Fruit fly (Drosophila melanogaster) whole organism, wandering third instar larva: ENCODE results near the gene Moe.

ENCODE experiments used
- Abd-B ChIP-seq: fragments of >200 bp; optimal IDR thresholded peaks from 2 replicates; lab custom pipeline; 2017; ENCODE audit warnings: missing biosample characterization, missing genetic modification characterization
- CG9705 ChIP-seq: fragments of 200-800 bp; sonication (Bioruptor generic); optimal IDR thresholded peaks from 2 replicates; lab custom pipeline; 2018; ENCODE audit warnings: missing biosample characterization, mild to moderate bottlenecking, missing genetic modification characterization
- Dfd ChIP-seq: fragments of >200 bp; optimal IDR thresholded peaks from 2 replicates; lab custom pipeline; 2017; ENCODE audit warnings: missing biosample characterization, missing genetic modification characterization
- Dif ChIP-seq: fragments of 200-275, 200-300 bp; sonication (Bioruptor generic); optimal IDR thresholded peaks from 2 replicates; lab custom pipeline; 2018; ENCODE audit warnings: missing biosample characterization, missing genetic modification characterization; ENCODE audit not compliant: partially characterized antibody
- GATAd ChIP-seq: sonication (Bioruptor generic); optimal IDR thresholded peaks from 2 replicates; lab custom pipeline; 2016; ENCODE audit warnings: missing biosample characterization, missing genetic modification characterization
- HLH106 ChIP-seq: fragments of 200-800 bp; optimal IDR thresholded peaks from 3 replicates; lab custom pipeline; 2019; ENCODE audit warnings: missing biosample characterization, mild to moderate bottlenecking, missing genetic modification characterization, moderate library complexity
- Hnf4 ChIP-seq: fragments of 200-800 bp; sonication (Bioruptor generic); optimal IDR thresholded peaks from 2 replicates; lab custom pipeline; 2016; ENCODE audit warnings: missing biosample characterization, mild to moderate bottlenecking, missing genetic modification characterization
- Hr78 ChIP-seq: fragments of >200 bp; optimal IDR thresholded peaks from 2 replicates; lab custom pipeline; 2017; ENCODE audit warnings: missing biosample characterization, missing genetic modification characterization
- Hr83 ChIP-seq: fragments of 200-300 bp; sonication (Bioruptor generic); optimal IDR thresholded peaks from 2 replicates; lab custom pipeline; 2016; ENCODE audit warnings: missing biosample characterization, mild to moderate bottlenecking, missing genetic modification characterization, moderate library complexity; ENCODE audit not compliant: poor library complexity, severe bottlenecking
- Jra ChIP-seq: sonication (Bioruptor generic); optimal IDR thresholded peaks from 2 replicates; lab custom pipeline; 2016; ENCODE audit warnings: missing biosample characterization, missing genetic modification characterization
- Mio ChIP-seq: sonication (Bioruptor generic); optimal IDR thresholded peaks from 2 replicates; lab custom pipeline; 2016; ENCODE audit warnings: missing biosample characterization, missing genetic modification characterization
- N ChIP-seq: fragments of >200 bp; optimal IDR thresholded peaks from 2 replicates; lab custom pipeline; 2018; ENCODE audit warnings: missing biosample characterization, missing external identifiers, missing genetic modification characterization
- OdsH ChIP-seq: fragments of 200-800 bp; sonication (Bioruptor generic); optimal IDR thresholded peaks from 2 replicates; lab custom pipeline; 2016; ENCODE audit warnings: missing biosample characterization, mild to moderate bottlenecking, missing genetic modification characterization
- Sp1 ChIP-seq: fragments of 200-800 bp; sonication (Bioruptor generic); optimal IDR thresholded peaks from 3 replicates; lab custom pipeline; 2019; ENCODE audit warnings: missing biosample characterization, mild to moderate bottlenecking, missing genetic modification characterization, moderate library complexity
- Vsx2 ChIP-seq: fragments of 200-300, 225-300 bp; sonication (Bioruptor generic); optimal IDR thresholded peaks from 2 replicates; lab custom pipeline; 2018; ENCODE audit warnings: missing biosample characterization, missing genetic modification characterization; ENCODE audit not compliant: partially characterized antibody
- br ChIP-seq: fragments of 200-800 bp; sonication (Bioruptor generic); optimal IDR thresholded peaks from 2 replicates; lab custom pipeline; 2016; ENCODE audit warnings: missing biosample characterization, missing genetic modification characterization
- brk ChIP-seq: fragments of 200-800 bp; sonication (Bioruptor generic); optimal IDR thresholded peaks from 2 replicates; lab custom pipeline; 2016; ENCODE audit warnings: missing biosample characterization, mild to moderate bottlenecking, missing genetic modification characterization
- dl ChIP-seq, 2 experiments: fragments of 175-275, 200-275 bp in 1 of 2; fragments of 200-275 bp in 1 of 2; sonication (Bioruptor generic); optimal IDR thresholded peaks; lab custom pipeline; 2018; ENCODE audit warnings: mild to moderate bottlenecking in 2 of 2, missing biosample characterization in 2 of 2, missing genetic modification characterization in 2 of 2, moderate library complexity in 2 of 2; ENCODE audit not compliant: partially characterized antibody in 2 of 2, insufficient read depth in 1 of 2
- dmrt93B ChIP-seq: fragments of 200-800 bp; sonication (Bioruptor generic); optimal IDR thresholded peaks from 2 replicates; lab custom pipeline; 2018; ENCODE audit warnings: missing biosample characterization, mild to moderate bottlenecking, missing genetic modification characterization
- dsf ChIP-seq: sonication (Bioruptor generic); optimal IDR thresholded peaks from 2 replicates; lab custom pipeline; 2016; ENCODE audit warnings: missing biosample characterization, missing genetic modification characterization, borderline replicate concordance
- ey ChIP-seq: fragments of 200-800 bp; sonication (Bioruptor generic); optimal IDR thresholded peaks from 2 replicates; lab custom pipeline; 2016; ENCODE audit warnings: missing biosample characterization, missing genetic modification characterization
- foxo ChIP-seq, 2 experiments: fragments of 200-800 bp; sonication (Bioruptor generic); optimal IDR thresholded peaks; 2 replicates in 1 of 2; 3 replicates in 1 of 2; lab custom pipeline; 2016 to 2017; ENCODE audit warnings: missing biosample characterization in 2 of 2, missing genetic modification characterization in 2 of 2
- fru ChIP-seq: fragments of 200-800 bp; sonication (Bioruptor generic); optimal IDR thresholded peaks from 3 replicates; lab custom pipeline; 2016; ENCODE audit warnings: missing biosample characterization, mild to moderate bottlenecking, missing genetic modification characterization
- h ChIP-seq: fragments of 200-800 bp; sonication (Bioruptor generic); optimal IDR thresholded peaks from 3 replicates; lab custom pipeline; 2016; ENCODE audit warnings: missing biosample characterization, mild to moderate bottlenecking, missing genetic modification characterization
- lola ChIP-seq: fragments of >200 bp; optimal IDR thresholded peaks from 2 replicates; lab custom pipeline; 2017; ENCODE audit warnings: missing biosample characterization, missing genetic modification characterization
- pan ChIP-seq: fragments of >200 bp; optimal IDR thresholded peaks from 2 replicates; lab custom pipeline; 2017
- psq ChIP-seq: fragments of 200-800 bp; sonication (Bioruptor generic); optimal IDR thresholded peaks from 3 replicates; lab custom pipeline; 2017; ENCODE audit warnings: missing biosample characterization, mild to moderate bottlenecking, missing genetic modification characterization, moderate library complexity
- rgr ChIP-seq: fragments of 200-800 bp; sonication (Bioruptor generic); optimal IDR thresholded peaks from 3 replicates; lab custom pipeline; 2016; ENCODE audit warnings: missing biosample characterization, mild to moderate bottlenecking, missing genetic modification characterization
- sage ChIP-seq: fragments of 200-800 bp; sonication (Bioruptor generic); optimal IDR thresholded peaks from 2 replicates; lab custom pipeline; 2016; ENCODE audit warnings: missing biosample characterization, mild to moderate bottlenecking, missing genetic modification characterization
- sv ChIP-seq: fragments of 200-800 bp; sonication (Bioruptor generic); optimal IDR thresholded peaks from 3 replicates; lab custom pipeline; 2016; ENCODE audit warnings: missing biosample characterization, missing genetic modification characterization
- tai ChIP-seq: sonication (Bioruptor generic); optimal IDR thresholded peaks from 2 replicates; lab custom pipeline; 2016; ENCODE audit warnings: missing biosample characterization, missing genetic modification characterization
- usp ChIP-seq: fragments of >200 bp; optimal IDR thresholded peaks from 2 replicates; lab custom pipeline; 2017; ENCODE audit warnings: missing biosample characterization, missing genetic modification characterization
- woc ChIP-seq: sonication (Bioruptor generic); optimal IDR thresholded peaks from 2 replicates; lab custom pipeline; 2016; ENCODE audit warnings: missing biosample characterization, mild to moderate bottlenecking, missing genetic modification characterization

Moe gene

DNA sequence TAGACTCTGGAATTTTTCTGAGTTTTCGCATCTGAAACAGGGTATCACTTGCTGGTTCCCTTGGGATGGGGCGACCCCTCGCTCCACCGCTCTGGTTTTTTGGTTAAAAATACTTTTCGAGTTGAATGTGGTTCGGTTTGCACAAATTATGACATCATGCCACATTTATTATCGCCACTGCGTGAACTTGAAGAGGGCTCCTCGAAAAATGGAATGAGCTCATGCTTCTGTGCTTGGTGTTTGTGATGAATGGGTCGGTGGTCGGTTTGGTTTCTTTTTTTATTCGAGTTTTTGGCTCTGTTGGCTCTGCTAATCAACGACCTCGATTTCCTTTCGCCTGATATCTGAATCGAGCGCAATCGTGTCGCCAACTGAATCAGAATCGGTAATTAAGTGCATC is 16.4 kb downstream of the Moe start:
- no peak for TF ChIP-seq dl (GFP tag; optimal IDR thresholded peaks at IDR 0.05; lab: Kevin White, UChicago; ENCODE audit: insufficient read depth in 1 of 2, partially characterized antibody in 2 of 2)

DNA sequence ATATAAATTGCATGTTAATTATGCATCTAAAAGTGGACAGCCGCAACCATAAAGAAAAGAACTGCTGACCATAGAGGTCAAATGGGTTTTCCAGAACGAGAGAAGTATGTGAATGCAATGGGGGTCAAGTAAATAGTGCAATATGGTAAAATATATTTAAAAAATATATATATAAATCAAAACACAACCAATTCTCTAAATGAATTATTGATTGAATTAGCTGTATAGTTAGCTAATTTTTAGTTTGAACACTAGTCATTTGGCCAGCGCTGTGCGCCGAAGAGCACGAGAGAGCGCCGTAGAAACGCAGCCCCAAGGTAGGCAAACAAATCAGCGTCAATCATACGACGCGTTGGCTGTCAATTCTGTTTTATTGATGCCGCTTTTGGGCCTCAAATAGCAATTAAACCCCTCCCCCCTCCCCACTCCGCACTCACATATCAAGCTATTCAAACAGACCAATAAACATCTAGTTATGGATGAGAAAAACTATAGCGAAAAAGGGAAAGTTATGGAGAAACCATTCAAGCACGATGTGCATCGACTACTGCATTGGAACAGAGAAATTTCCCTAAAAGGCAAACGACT is 19.1 kb downstream of the Moe start:
- TF ChIP-seq lola (no peak), Mio (no peak), N (GFP tag; lab: Kevin White, UChicago) (no peak), h (GFP tag; lab: Kevin White, UChicago) (peak; percentile 29), sv (peak; percentile 7), OdsH (GFP tag; lab: Kevin White, UChicago) (peak; percentile 10), rgr (peak; percentile 63), dl (GFP tag; optimal IDR thresholded peaks at IDR 0.05; lab: Kevin White, UChicago; ENCODE audit: insufficient read depth in 1 of 2, partially characterized antibody in 2 of 2) (no peak), foxo (GFP tag; optimal IDR thresholded peaks at IDR 0.05; lab: Kevin White, UChicago) (peak in 1 of 2 experiments; percentile 54), ey (GFP tag; lab: Kevin White, UChicago) (peak; percentile 12), psq (GFP tag; lab: Kevin White, UChicago) (peak; percentile 37), HLH106 (tag; lab: Kevin White, UChicago) (peak; percentile 45), Sp1 (GFP tag; lab: Kevin White, UChicago) (peak; percentile 12)
- TF ChIP-seq, all 38 proteins: peak for 9

DNA sequence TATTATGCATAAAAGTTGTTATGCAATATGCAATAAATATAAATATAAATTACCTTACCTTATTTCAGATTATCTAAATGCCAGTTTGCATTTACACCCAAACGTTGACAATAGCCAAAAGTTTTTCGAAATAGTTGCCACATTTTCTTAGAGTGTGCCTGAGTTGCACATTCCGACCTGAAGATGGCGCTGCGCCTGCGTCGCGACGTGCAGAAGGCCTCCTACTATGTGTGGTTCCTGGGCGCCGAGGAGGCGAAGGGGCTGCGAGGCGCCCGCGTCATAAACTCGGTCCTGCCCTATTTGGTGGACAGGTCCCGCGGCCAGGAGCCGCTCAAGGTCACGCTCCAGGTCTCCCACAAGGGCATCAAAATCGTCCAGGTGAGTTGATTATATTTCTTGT is 30.7 kb downstream of the Moe start:
- TF ChIP-seq dmrt93B (no peak), Dfd (GFP tag; lab: Kevin White, UChicago) (no peak), pan (lab: Kevin White, UChicago) (no peak), woc (GFP tag; lab: Kevin White, UChicago) (no peak), usp (GFP tag; lab: Kevin White, UChicago) (no peak), rgr (no peak)

DNA sequence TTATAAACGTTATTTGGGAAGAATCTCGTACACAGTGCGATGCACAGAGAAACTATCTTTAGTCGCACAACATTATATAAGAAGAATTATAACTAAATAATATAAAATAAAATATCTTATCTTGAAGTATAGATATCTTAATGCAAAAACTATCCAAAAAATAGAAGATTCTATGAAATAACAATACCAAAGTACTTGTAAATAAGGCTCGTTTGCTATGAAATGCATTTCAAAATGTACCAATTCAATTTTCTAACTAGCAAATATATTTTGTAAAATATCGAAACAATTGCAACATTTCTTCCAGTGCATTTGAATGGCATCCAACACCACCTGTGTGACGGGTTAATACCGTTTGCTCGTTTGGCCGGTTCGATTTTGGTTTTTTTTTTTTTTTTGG is 31.9 kb downstream of the Moe start:
- peak; percentile 60 for TF ChIP-seq rgr
- peak; percentile 4 for TF ChIP-seq br (GFP tag; lab: Kevin White, UChicago)
- TF ChIP-seq h (GFP tag; lab: Kevin White, UChicago) = peak; percentile 49
- peak; percentile 23 for TF ChIP-seq dmrt93B
- peak; percentile 66 for TF ChIP-seq HLH106 (tag; lab: Kevin White, UChicago)
- TF ChIP-seq sv = no peak
- TF ChIP-seq ey (GFP tag; lab: Kevin White, UChicago) = peak; percentile 23
- TF ChIP-seq psq (GFP tag; lab: Kevin White, UChicago) = peak; percentile 50
- no peak for TF ChIP-seq pan (lab: Kevin White, UChicago)
- peak; percentile 26 for TF ChIP-seq OdsH (GFP tag; lab: Kevin White, UChicago)
- no peak for TF ChIP-seq N (GFP tag; lab: Kevin White, UChicago)
- no peak for TF ChIP-seq Jra (GFP tag; lab: Kevin White, UChicago)
- TF ChIP-seq lola = no peak
- peak in 1 of 2 experiments; percentile 65 for TF ChIP-seq foxo (GFP tag; optimal IDR thresholded peaks at IDR 0.05; lab: Kevin White, UChicago)
- TF ChIP-seq GATAd = no peak
- TF ChIP-seq fru = peak; percentile 39
- TF ChIP-seq sage (GFP tag; lab: Kevin White, UChicago) = no peak
- peak; percentile 73 for TF ChIP-seq Sp1 (GFP tag; lab: Kevin White, UChicago)
- no peak for TF ChIP-seq Abd-B (GFP tag; lab: Kevin White, UChicago)
- TF ChIP-seq, all 38 proteins: peak for 11

DNA sequence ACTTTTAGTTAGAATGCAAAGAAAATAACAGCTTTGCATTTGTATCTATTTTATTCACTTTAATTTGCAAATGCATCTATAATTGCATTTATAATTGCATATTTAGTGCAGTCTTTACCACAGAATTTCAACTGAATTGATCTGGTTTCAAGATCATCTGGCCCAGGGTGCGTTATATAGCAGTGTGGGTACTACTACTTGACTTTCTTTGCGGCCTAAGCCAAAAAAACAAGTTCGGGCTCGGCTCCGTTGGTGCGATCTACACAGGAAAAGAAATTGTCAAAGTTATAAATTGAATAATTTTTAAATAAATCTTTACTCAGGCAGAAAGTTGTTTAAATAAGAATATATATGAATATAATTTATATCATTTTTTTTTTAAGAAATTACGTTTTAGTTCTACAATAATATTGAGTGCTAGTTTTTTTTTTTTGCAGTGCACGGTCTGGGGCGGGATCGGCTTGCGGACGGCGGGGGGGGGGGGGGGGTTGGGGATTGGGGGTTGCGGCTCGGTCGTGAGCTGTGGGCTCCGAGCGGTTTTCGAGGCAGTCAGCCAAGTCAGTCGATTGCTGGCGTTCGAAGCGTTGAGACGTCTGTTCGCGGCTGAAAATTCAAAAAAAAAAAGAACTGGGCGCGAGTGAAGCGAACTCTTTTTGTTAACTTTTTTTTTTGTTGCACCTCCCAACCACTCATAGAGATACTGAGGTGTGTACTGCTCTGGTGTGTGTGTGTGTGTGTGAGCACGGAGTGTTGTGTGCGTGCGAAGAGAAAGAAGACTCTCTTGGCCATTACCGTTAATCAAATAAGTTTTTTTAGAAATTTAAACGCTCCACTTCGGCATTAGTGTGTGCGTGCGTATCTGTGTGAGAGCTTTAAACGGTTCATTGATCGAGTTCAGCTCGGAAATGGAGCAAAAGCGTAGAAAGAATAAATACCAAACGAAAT is 34.3 kb downstream of the Moe start:
- TF ChIP-seq Dfd (GFP tag; lab: Kevin White, UChicago) (no peak), Jra (GFP tag; lab: Kevin White, UChicago) (peak; percentile 40), Vsx2 (no peak), foxo (GFP tag; optimal IDR thresholded peaks at IDR 0.05; lab: Kevin White, UChicago) (peak in 1 of 2 experiments; percentile 89), pan (lab: Kevin White, UChicago) (no peak), woc (GFP tag; lab: Kevin White, UChicago) (peak; percentile 92), Mio (no peak), fru (peak; percentile 79), ey (GFP tag; lab: Kevin White, UChicago) (peak; percentile 74), rgr (peak; percentile 82), HLH106 (tag; lab: Kevin White, UChicago) (peak; percentile 89), psq (GFP tag; lab: Kevin White, UChicago) (peak; percentile 83), usp (GFP tag; lab: Kevin White, UChicago) (no peak), sv (no peak), N (GFP tag; lab: Kevin White, UChicago) (no peak), dmrt93B (peak; percentile 75), dl (GFP tag; optimal IDR thresholded peaks at IDR 0.05; lab: Kevin White, UChicago; ENCODE audit: insufficient read depth in 1 of 2, partially characterized antibody in 2 of 2) (no peak), tai (GFP tag; lab: Kevin White, UChicago) (peak; percentile 46), lola (no peak), OdsH (GFP tag; lab: Kevin White, UChicago) (peak; percentile 78), Hr78 (GFP tag; lab: Kevin White, UChicago) (no peak), dsf (GFP tag; lab: Kevin White, UChicago) (no peak), Hr83 (GFP tag; lab: Kevin White, UChicago) (no peak), GATAd (no peak), h (GFP tag; lab: Kevin White, UChicago) (peak; percentile 82), CG9705 (GFP tag; lab: Kevin White, UChicago) (peak; percentile 78), Dif (peak; percentile 14), Hnf4 (GFP tag; lab: Kevin White, UChicago) (peak; percentile 25), Sp1 (GFP tag; lab: Kevin White, UChicago) (peak; percentile 96), brk (GFP tag; lab: Kevin White, UChicago) (peak; percentile 63)
